Fruit fly (Drosophila melanogaster) whole organism, wandering third instar larva: Measurements from ENCODE around the gene CG3061.

Experiments used
- Abd-B ChIP-seq: fragments of >200 bp; optimal IDR thresholded peaks from 2 replicates; lab custom pipeline; 2017; ENCODE audit warnings: missing biosample characterization, missing genetic modification characterization
- CG32264 ChIP-seq: fragments of 200-800 bp; sonication (Bioruptor generic); optimal IDR thresholded peaks from 2 replicates; lab custom pipeline; 2016; ENCODE audit warnings: missing biosample characterization, missing genetic modification characterization
- Dfd ChIP-seq: fragments of >200 bp; optimal IDR thresholded peaks from 2 replicates; lab custom pipeline; 2017; ENCODE audit warnings: missing biosample characterization, missing genetic modification characterization
- HLH106 ChIP-seq: fragments of 200-800 bp; optimal IDR thresholded peaks from 3 replicates; lab custom pipeline; 2019; ENCODE audit warnings: missing biosample characterization, mild to moderate bottlenecking, missing genetic modification characterization, moderate library complexity
- Hr78 ChIP-seq: fragments of >200 bp; optimal IDR thresholded peaks from 2 replicates; lab custom pipeline; 2017; ENCODE audit warnings: missing biosample characterization, missing genetic modification characterization
- Hr83 ChIP-seq: fragments of 200-300 bp; sonication (Bioruptor generic); optimal IDR thresholded peaks from 2 replicates; lab custom pipeline; 2016; ENCODE audit warnings: missing biosample characterization, mild to moderate bottlenecking, missing genetic modification characterization, moderate library complexity; ENCODE audit not compliant: poor library complexity, severe bottlenecking
- Mio ChIP-seq: sonication (Bioruptor generic); optimal IDR thresholded peaks from 2 replicates; lab custom pipeline; 2016; ENCODE audit warnings: missing biosample characterization, missing genetic modification characterization
- OdsH ChIP-seq: fragments of 200-800 bp; sonication (Bioruptor generic); optimal IDR thresholded peaks from 2 replicates; lab custom pipeline; 2016; ENCODE audit warnings: missing biosample characterization, mild to moderate bottlenecking, missing genetic modification characterization
- Vsx2 ChIP-seq: fragments of 200-300, 225-300 bp; sonication (Bioruptor generic); optimal IDR thresholded peaks from 2 replicates; lab custom pipeline; 2018; ENCODE audit warnings: missing biosample characterization, missing genetic modification characterization; ENCODE audit not compliant: partially characterized antibody
- br ChIP-seq: fragments of 200-800 bp; sonication (Bioruptor generic); optimal IDR thresholded peaks from 2 replicates; lab custom pipeline; 2016; ENCODE audit warnings: missing biosample characterization, missing genetic modification characterization
- dmrt93B ChIP-seq: fragments of 200-800 bp; sonication (Bioruptor generic); optimal IDR thresholded peaks from 2 replicates; lab custom pipeline; 2018; ENCODE audit warnings: missing biosample characterization, mild to moderate bottlenecking, missing genetic modification characterization
- dsf ChIP-seq: sonication (Bioruptor generic); optimal IDR thresholded peaks from 2 replicates; lab custom pipeline; 2016; ENCODE audit warnings: missing biosample characterization, missing genetic modification characterization, borderline replicate concordance
- ey ChIP-seq: fragments of 200-800 bp; sonication (Bioruptor generic); optimal IDR thresholded peaks from 2 replicates; lab custom pipeline; 2016; ENCODE audit warnings: missing biosample characterization, missing genetic modification characterization
- foxo ChIP-seq, 2 experiments: fragments of 200-800 bp; sonication (Bioruptor generic); optimal IDR thresholded peaks; 2 replicates in 1 of 2; 3 replicates in 1 of 2; lab custom pipeline; 2016 to 2017; ENCODE audit warnings: missing biosample characterization in 2 of 2, missing genetic modification characterization in 2 of 2
- fru ChIP-seq: fragments of 200-800 bp; sonication (Bioruptor generic); optimal IDR thresholded peaks from 3 replicates; lab custom pipeline; 2016; ENCODE audit warnings: missing biosample characterization, mild to moderate bottlenecking, missing genetic modification characterization
- h ChIP-seq: fragments of 200-800 bp; sonication (Bioruptor generic); optimal IDR thresholded peaks from 3 replicates; lab custom pipeline; 2016; ENCODE audit warnings: missing biosample characterization, mild to moderate bottlenecking, missing genetic modification characterization
- lola ChIP-seq: fragments of >200 bp; optimal IDR thresholded peaks from 2 replicates; lab custom pipeline; 2017; ENCODE audit warnings: missing biosample characterization, missing genetic modification characterization
- pan ChIP-seq: fragments of >200 bp; optimal IDR thresholded peaks from 2 replicates; lab custom pipeline; 2017
- psq ChIP-seq: fragments of 200-800 bp; sonication (Bioruptor generic); optimal IDR thresholded peaks from 3 replicates; lab custom pipeline; 2017; ENCODE audit warnings: missing biosample characterization, mild to moderate bottlenecking, missing genetic modification characterization, moderate library complexity
- rgr ChIP-seq: fragments of 200-800 bp; sonication (Bioruptor generic); optimal IDR thresholded peaks from 3 replicates; lab custom pipeline; 2016; ENCODE audit warnings: missing biosample characterization, mild to moderate bottlenecking, missing genetic modification characterization
- sage ChIP-seq: fragments of 200-800 bp; sonication (Bioruptor generic); optimal IDR thresholded peaks from 2 replicates; lab custom pipeline; 2016; ENCODE audit warnings: missing biosample characterization, mild to moderate bottlenecking, missing genetic modification characterization
- tai ChIP-seq: sonication (Bioruptor generic); optimal IDR thresholded peaks from 2 replicates; lab custom pipeline; 2016; ENCODE audit warnings: missing biosample characterization, missing genetic modification characterization
- usp ChIP-seq: fragments of >200 bp; optimal IDR thresholded peaks from 2 replicates; lab custom pipeline; 2017; ENCODE audit warnings: missing biosample characterization, missing genetic modification characterization
- woc ChIP-seq: sonication (Bioruptor generic); optimal IDR thresholded peaks from 2 replicates; lab custom pipeline; 2016; ENCODE audit warnings: missing biosample characterization, mild to moderate bottlenecking, missing genetic modification characterization

CG3061 gene

dm6 chr3R:14070664-14071063 is 38.5 kb downstream of the CG3061 start:
- TF ChIP-seq ey (GFP tag; lab: Kevin White, UChicago) (no peak), tai (GFP tag; lab: Kevin White, UChicago) (no peak), Hr78 (GFP tag; lab: Kevin White, UChicago) (no peak), HLH106 (no peak), foxo (GFP tag; optimal IDR thresholded peaks at IDR 0.05; lab: Kevin White, UChicago) (peak in 1 of 2 experiments; percentile 11), Hr83 (GFP tag; lab: Kevin White, UChicago) (no peak), usp (GFP tag; lab: Kevin White, UChicago) (no peak), CG32264 (no peak), rgr (GFP tag; lab: Kevin White, UChicago) (peak; percentile 19), dsf (GFP tag; lab: Kevin White, UChicago) (no peak), Abd-B (GFP tag; lab: Kevin White, UChicago) (no peak), Vsx2 (GFP tag; lab: Kevin White, UChicago) (no peak), woc (GFP tag; lab: Kevin White, UChicago) (no peak), br (GFP tag; lab: Kevin White, UChicago) (no peak), OdsH (GFP tag; lab: Kevin White, UChicago) (peak; percentile 21), Mio (no peak), dmrt93B (GFP tag; lab: Kevin White, UChicago) (peak; percentile 1), sage (GFP tag; lab: Kevin White, UChicago) (no peak)
- TF ChIP-seq, all 38 proteins: peak for 4

DNA sequence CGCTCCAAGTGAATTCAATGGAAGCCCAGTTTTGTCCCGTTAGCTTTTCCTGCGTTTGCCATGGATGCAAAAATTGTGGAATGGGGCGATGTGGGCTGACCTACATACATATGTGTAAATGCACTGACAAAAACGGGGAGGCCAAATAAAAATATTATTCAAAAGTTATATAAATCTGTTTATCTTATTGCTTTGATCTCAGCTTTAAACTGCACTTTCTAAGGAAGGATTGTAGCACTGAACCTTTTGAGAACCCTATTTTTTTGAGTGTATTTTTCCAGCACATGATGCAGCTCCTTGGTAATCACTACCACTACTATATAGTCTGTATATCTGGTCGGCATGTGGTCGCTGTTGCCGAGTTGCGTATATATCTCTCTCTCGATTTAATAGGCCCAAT is 44.9 kb downstream of the CG3061 start:
- TF ChIP-seq HLH106 (peak; percentile 18), Dfd (GFP tag; lab: Kevin White, UChicago) (no peak), lola (GFP tag; lab: Kevin White, UChicago) (no peak), psq (GFP tag; lab: Kevin White, UChicago) (peak; percentile 1), foxo (GFP tag; optimal IDR thresholded peaks at IDR 0.05; lab: Kevin White, UChicago) (peak in 1 of 2 experiments; percentile 21), h (peak; percentile 28), fru (peak; percentile 39)

DNA sequence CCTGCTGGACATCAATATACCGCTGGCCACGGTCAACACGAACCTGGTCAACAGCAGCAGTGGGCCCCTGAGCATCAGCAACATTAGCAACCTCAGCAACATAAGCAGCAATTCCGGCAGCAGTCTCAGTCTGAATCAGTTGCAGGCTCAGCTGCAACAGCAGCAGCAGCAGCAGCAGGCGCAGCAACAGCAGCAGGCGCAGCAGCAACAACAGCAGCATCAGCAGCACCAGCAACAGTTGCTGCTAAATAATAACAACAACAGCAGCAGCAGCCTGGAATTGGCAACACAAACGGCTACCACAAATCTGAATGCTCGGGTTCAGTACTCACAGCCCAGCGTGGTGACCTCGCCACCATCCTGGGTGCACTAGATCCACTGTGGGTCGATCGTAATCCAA is 49.4 kb downstream of the CG3061 start:
- TF ChIP-seq pan (lab: Kevin White, UChicago) (no peak), Dfd (GFP tag; lab: Kevin White, UChicago) (peak; percentile 78)
